Worm (Caenorhabditis elegans) whole organism, mixed stage, embryonic: Measurements from ENCODE around the gene pros-1.

Source experiments
- M03D4.4 ChIP-seq: sonication (generic microtip); optimal IDR thresholded peaks from 2 replicates; lab custom pipeline; 2017; ENCODE audit warnings: mild to moderate bottlenecking, missing genetic modification characterization, missing compliant biosample characterization
- bed-3 ChIP-seq: fragments of 200-800 bp; sonication (Bioruptor generic); optimal IDR thresholded peaks from 3 replicates; lab custom pipeline; 2018; ENCODE audit warnings: mild to moderate bottlenecking, missing genetic modification characterization, moderate library complexity, missing compliant biosample characterization
- blmp-1 ChIP-seq: fragments of 150-350 bp; optimal IDR thresholded peaks from 2 replicates; lab custom pipeline; 2014; ENCODE audit warnings: missing biosample characterization, missing genetic modification characterization
- ceh-39 ChIP-seq: fragments of 150-350 bp; optimal IDR thresholded peaks from 2 replicates; lab custom pipeline; 2014; ENCODE audit warnings: missing biosample characterization, missing genetic modification characterization
- ceh-43 ChIP-seq: fragments of 200-800 bp; sonication (Bioruptor generic); optimal IDR thresholded peaks from 2 replicates; lab custom pipeline; 2018; ENCODE audit warnings: mild to moderate bottlenecking, missing genetic modification characterization, moderate library complexity, missing compliant biosample characterization
- ceh-83 ChIP-seq: fragments of 200-800 bp; sonication (Bioruptor generic); optimal IDR thresholded peaks from 2 replicates; lab custom pipeline; 2018; ENCODE audit warnings: mild to moderate bottlenecking, missing genetic modification characterization, missing compliant biosample characterization
- ces-1 ChIP-seq: fragments of 150-350 bp; optimal IDR thresholded peaks from 2 replicates; lab custom pipeline; 2014; ENCODE audit warnings: missing biosample characterization, missing genetic modification reagents, missing genetic modification characterization
- cnd-1 ChIP-seq: fragments of 200-800 bp; sonication (Bioruptor generic); optimal IDR thresholded peaks from 2 replicates; lab custom pipeline; 2018; ENCODE audit warnings: mild to moderate bottlenecking, missing genetic modification characterization, missing compliant biosample characterization
- drap-1 ChIP-seq: fragments of 200-800 bp; sonication (Bioruptor generic); optimal IDR thresholded peaks from 3 replicates; lab custom pipeline; 2018; ENCODE audit warnings: mild to moderate bottlenecking, missing genetic modification characterization, missing compliant biosample characterization
- elt-1 ChIP-seq: sonication (generic microtip); optimal IDR thresholded peaks from 2 replicates; lab custom pipeline; 2017; ENCODE audit warnings: missing genetic modification characterization, mild to moderate bottlenecking, missing compliant biosample characterization, antibody characterized with exemption, moderate library complexity, borderline replicate concordance; ENCODE audit not compliant: insufficient read depth
- elt-3 ChIP-seq: fragments of 150-350 bp; optimal IDR thresholded peaks from 2 replicates; lab custom pipeline; 2014; ENCODE audit warnings: missing biosample characterization, missing genetic modification characterization
- flh-1 ChIP-seq: fragments of 200-800 bp; sonication (Bioruptor generic); optimal IDR thresholded peaks from 2 replicates; lab custom pipeline; 2018; ENCODE audit warnings: mild to moderate bottlenecking, missing genetic modification characterization, moderate library complexity, missing compliant biosample characterization
- ham-2 ChIP-seq: fragments of 200-800 bp; sonication (Bioruptor generic); optimal IDR thresholded peaks from 2 replicates; lab custom pipeline; 2018; ENCODE audit warnings: mild to moderate bottlenecking, missing genetic modification characterization, missing compliant biosample characterization
- hlh-1 ChIP-seq: fragments of 150-350 bp; optimal IDR thresholded peaks from 2 replicates; lab custom pipeline; 2014; ENCODE audit warnings: missing biosample characterization, missing genetic modification reagents, missing genetic modification characterization
- lin-13 ChIP-seq: fragments of 150-350 bp; optimal IDR thresholded peaks from 2 replicates; lab custom pipeline; 2014; ENCODE audit warnings: missing biosample characterization, missing genetic modification characterization
- lin-32 ChIP-seq: fragments of 200-800 bp; sonication (Bioruptor generic); optimal IDR thresholded peaks from 2 replicates; lab custom pipeline; 2018; ENCODE audit warnings: mild to moderate bottlenecking, missing genetic modification characterization, missing compliant biosample characterization
- lsy-2 ChIP-seq: fragments of 150-350 bp; optimal IDR thresholded peaks from 2 replicates; lab custom pipeline; 2014; ENCODE audit warnings: missing biosample characterization, missing genetic modification characterization
- mab-5 ChIP-seq: fragments of 150-350 bp; optimal IDR thresholded peaks from 2 replicates; lab custom pipeline; 2014; ENCODE audit warnings: missing biosample characterization, missing genetic modification characterization
- mep-1 ChIP-seq: fragments of 150-350 bp; optimal IDR thresholded peaks from 2 replicates; lab custom pipeline; 2017; ENCODE audit warnings: missing biosample characterization, missing genetic modification reagents, missing genetic modification characterization, inconsistent platforms
- mls-2 ChIP-seq: sonication (generic microtip); optimal IDR thresholded peaks from 2 replicates; lab custom pipeline; 2016; ENCODE audit warnings: mild to moderate bottlenecking, missing genetic modification characterization, moderate library complexity, missing compliant biosample characterization
- nhr-12 ChIP-seq: fragments of 150-350 bp; optimal IDR thresholded peaks from 2 replicates; lab custom pipeline; 2014; ENCODE audit warnings: missing biosample characterization, missing genetic modification characterization
- nhr-2 ChIP-seq: fragments of 150-350 bp; optimal IDR thresholded peaks from 2 replicates; lab custom pipeline; 2014; ENCODE audit warnings: missing biosample characterization, missing genetic modification characterization
- nhr-237 ChIP-seq: fragments of 150-350 bp; optimal IDR thresholded peaks from 2 replicates; lab custom pipeline; 2014; ENCODE audit warnings: missing biosample characterization, missing genetic modification characterization
- nhr-28 ChIP-seq: fragments of 150-350 bp; optimal IDR thresholded peaks from 2 replicates; lab custom pipeline; 2014; ENCODE audit warnings: missing biosample characterization, missing genetic modification characterization
- nhr-76 ChIP-seq: sonication (generic microtip); optimal IDR thresholded peaks from 2 replicates; lab custom pipeline; 2017; ENCODE audit warnings: missing biosample characterization, missing genetic modification characterization
- pha-4 ChIP-seq: fragments of 150-350 bp; optimal IDR thresholded peaks from 2 replicates; lab custom pipeline; 2018; ENCODE audit warnings: missing biosample characterization, missing genetic modification reagents, missing genetic modification characterization
- sem-2 ChIP-seq: fragments of 200-800 bp; sonication (Bioruptor generic); optimal IDR thresholded peaks from 2 replicates; lab custom pipeline; 2018; ENCODE audit warnings: mild to moderate bottlenecking, missing genetic modification characterization, missing compliant biosample characterization
- snpc-4 ChIP-seq: fragments of 150-350 bp; optimal IDR thresholded peaks from 2 replicates; lab custom pipeline; 2014; ENCODE audit warnings: missing biosample characterization, missing genetic modification characterization
- sptf-1 ChIP-seq: sonication (generic microtip); optimal IDR thresholded peaks from 2 replicates; lab custom pipeline; 2017; ENCODE audit warnings: mild to moderate bottlenecking, missing genetic modification characterization, moderate library complexity, missing compliant biosample characterization
- tbx-8 ChIP-seq: fragments of 200-800 bp; sonication (Bioruptor generic); optimal IDR thresholded peaks from 2 replicates; lab custom pipeline; 2018; ENCODE audit warnings: mild to moderate bottlenecking, missing genetic modification characterization, moderate library complexity, missing compliant biosample characterization
- unc-120 ChIP-seq: sonication (generic microtip); optimal IDR thresholded peaks from 2 replicates; lab custom pipeline; 2017; ENCODE audit warnings: missing genetic modification characterization, missing compliant biosample characterization; ENCODE audit not compliant: poor library complexity, severe bottlenecking
- unc-39 ChIP-seq: fragments of 150-350 bp; optimal IDR thresholded peaks from 2 replicates; lab custom pipeline; 2014; ENCODE audit warnings: missing biosample characterization, missing genetic modification characterization
- unc-62 ChIP-seq: fragments of 150-350 bp; optimal IDR thresholded peaks from 2 replicates; lab custom pipeline; 2014; ENCODE audit warnings: missing biosample characterization, missing genetic modification reagents, missing genetic modification characterization
- zip-8 ChIP-seq: fragments of 150-350 bp; optimal IDR thresholded peaks from 2 replicates; lab custom pipeline; 2014; ENCODE audit warnings: missing biosample characterization, missing genetic modification characterization
- ztf-11 ChIP-seq: fragments of 150-350 bp; optimal IDR thresholded peaks from 2 replicates; lab custom pipeline; 2014; ENCODE audit warnings: missing biosample characterization, missing genetic modification characterization

The pros-1 gene

ce11 chrIII:8088235-8088634 lies 21.1 kb downstream of the pros-1 start, which contains the start of gene vms-1:
TSS of gene vms-1 (plus strand) at chrIII:8088535.
- TF ChIP-seq nhr-12 (tag; lab: Kevin White, UChicago), result no peak
- TF ChIP-seq elt-1, result no peak
- TF ChIP-seq pha-4 (tag; lab: Kevin White, UChicago), result no peak
- TF ChIP-seq cnd-1 (tag; lab: Kevin White, UChicago), result no peak
- no peak for TF ChIP-seq mep-1 (tag; lab: Kevin White, UChicago)
- TF ChIP-seq ceh-39 (tag; lab: Kevin White, UChicago), result no peak
- TF ChIP-seq drap-1 (GFP tag; lab: Kevin White, UChicago), result no peak
- TF ChIP-seq flh-1 (GFP tag; lab: Kevin White, UChicago), result no peak
- no peak for TF ChIP-seq zip-8 (tag; lab: Kevin White, UChicago)
- no peak for TF ChIP-seq nhr-2 (tag; lab: Kevin White, UChicago)
- no peak for TF ChIP-seq nhr-76 (tag; lab: Kevin White, UChicago)
- no peak for TF ChIP-seq tbx-8 (GFP tag; lab: Kevin White, UChicago)
- no peak for TF ChIP-seq sem-2 (GFP tag; lab: Kevin White, UChicago)
- no peak for TF ChIP-seq elt-3 (tag; lab: Kevin White, UChicago)
- TF ChIP-seq mls-2, result no peak
- no peak for TF ChIP-seq snpc-4
- TF ChIP-seq nhr-237 (tag; lab: Kevin White, UChicago), result no peak
- no peak for TF ChIP-seq ham-2

- TF ChIP-seq sptf-1 (tag; lab: Kevin White, UChicago) (no peak), elt-1 (no peak), lin-32 (no peak), unc-62 (GFP tag; lab: Kevin White, UChicago) (no peak), nhr-28 (no peak), nhr-2 (tag; lab: Kevin White, UChicago) (no peak), lsy-2 (tag; lab: Kevin White, UChicago) (no peak), cnd-1 (tag; lab: Kevin White, UChicago) (no peak), bed-3 (GFP tag; lab: Kevin White, UChicago) (no peak), tbx-8 (GFP tag; lab: Kevin White, UChicago) (no peak)
- TF ChIP-seq, all 35 proteins: peak for 0
Observed at ce11 chrIII:8091408-8091807, 24.3 kb downstream of the pros-1 start, which contains the start of gene idi-1. TSS of gene idi-1 (plus strand) at chrIII:8091708.

ce11 chrIII:8093079-8093623 lies 26.1 kb downstream of the pros-1 start, which contains the start of gene K06H7.2:
TSS of gene K06H7.2 (plus strand) at chrIII:8093573.
- TF ChIP-seq zip-8 (tag; lab: Kevin White, UChicago) (no peak), pha-4 (tag; lab: Kevin White, UChicago) (peak; percentile 74), elt-3 (tag; lab: Kevin White, UChicago) (no peak), lin-13 (tag; lab: Kevin White, UChicago) (no peak), flh-1 (GFP tag; lab: Kevin White, UChicago) (no peak), ceh-43 (no peak), elt-1 (no peak), ceh-39 (tag; lab: Kevin White, UChicago) (no peak), nhr-2 (tag; lab: Kevin White, UChicago) (no peak), sptf-1 (tag; lab: Kevin White, UChicago) (no peak), ham-2 (no peak), ztf-11 (no peak), drap-1 (GFP tag; lab: Kevin White, UChicago) (no peak), bed-3 (GFP tag; lab: Kevin White, UChicago) (no peak), nhr-237 (tag; lab: Kevin White, UChicago) (peak; percentile 53), mab-5 (tag; lab: Kevin White, UChicago) (no peak), cnd-1 (tag; lab: Kevin White, UChicago) (no peak), sem-2 (GFP tag; lab: Kevin White, UChicago) (no peak), nhr-12 (tag; lab: Kevin White, UChicago) (no peak), hlh-1 (peak; percentile 53), lin-32 (no peak), unc-62 (GFP tag; lab: Kevin White, UChicago) (peak; percentile 74), lsy-2 (tag; lab: Kevin White, UChicago) (peak; percentile 77), M03D4.4 (no peak), tbx-8 (GFP tag; lab: Kevin White, UChicago) (no peak), mep-1 (tag; lab: Kevin White, UChicago) (peak; percentile 84), unc-39 (no peak), blmp-1 (tag; lab: Kevin White, UChicago) (no peak), unc-120 (no peak), ceh-83 (GFP tag; lab: Kevin White, UChicago) (no peak), ces-1 (GFP tag; lab: Kevin White, UChicago) (peak; percentile 91), snpc-4 (no peak), mls-2 (peak; percentile 19), nhr-76 (tag; lab: Kevin White, UChicago) (no peak), nhr-28 (no peak)
